Worm (Caenorhabditis elegans) whole organism, L1 larva: ENCODE measurements around the gene R09E10.8.

ENCODE experiments used
- mdl-1 ChIP-seq, 2 experiments: fragments of 150-350 bp; optimal IDR thresholded peaks; 2 replicates each; lab custom pipeline; 2014 to 2017; ENCODE audit warnings: missing biosample characterization in 2 of 2, missing genetic modification characterization in 2 of 2, inconsistent platforms in 1 of 2
- nhr-28 ChIP-seq: fragments of 150-350 bp; optimal IDR thresholded peaks from 2 replicates; lab custom pipeline; 2014; ENCODE audit warnings: missing biosample characterization, missing genetic modification characterization

- TF ChIP-seq mdl-1 (tag; optimal IDR thresholded peaks at IDR 0.05; lab: Kevin White, UChicago) (no peak), nhr-28 (no peak)
Measured at ce11 chrIV:10294030-10294429, 16.2 kb downstream of the R09E10.8 start, which contains the start of gene R09E10.6.
